Worm (Caenorhabditis elegans) whole organism, L4/young adult: Measurements from ENCODE around the gene clec-166.

ENCODE experiments used
- W03F9.2 ChIP-seq: fragments of 150-350 bp; optimal IDR thresholded peaks from 2 replicates; lab custom pipeline; 2014; ENCODE audit warnings: missing biosample characterization, missing genetic modification characterization
- him-1 ChIP-seq: sonication (generic microtip); optimal IDR thresholded peaks from 2 replicates; lab custom pipeline; 2016; ENCODE audit warnings: missing genotype, missing genetic modification reagents, missing genetic modification characterization, missing compliant biosample characterization

DNA sequence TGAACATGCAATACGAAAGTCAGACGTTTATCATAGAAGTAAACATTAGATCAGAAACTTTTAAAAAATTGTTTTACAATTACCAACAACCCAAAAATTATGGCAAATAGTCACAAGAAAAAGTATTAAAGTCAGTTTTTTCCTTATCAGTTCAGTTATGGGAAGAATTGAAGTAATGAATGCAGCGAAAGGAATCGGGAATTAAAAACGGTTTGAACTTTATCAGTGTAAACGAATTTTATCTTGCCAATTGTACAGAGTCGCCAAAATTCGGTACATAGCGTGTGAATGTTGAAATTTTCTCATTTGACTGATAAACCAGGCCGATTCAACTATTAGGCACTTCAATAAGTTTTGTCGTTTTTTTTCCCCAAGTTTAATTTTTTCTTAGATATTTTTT lies 15.0 kb upstream of the clec-166 start:
- TF ChIP-seq him-1 (no peak), W03F9.2 (tag; lab: Kevin White, UChicago) (no peak)
